Worm (Caenorhabditis elegans) whole organism, L4/young adult: ENCODE results near the gene rpl-16.

Experiments
- dao-5 ChIP-seq: sonication (generic microtip); optimal IDR thresholded peaks from 2 replicates; lab custom pipeline; 2016; ENCODE audit warnings: missing genotype, missing genetic modification characterization, moderate library complexity, missing compliant biosample characterization
- him-1 ChIP-seq: sonication (generic microtip); optimal IDR thresholded peaks from 2 replicates; lab custom pipeline; 2016; ENCODE audit warnings: missing genotype, missing genetic modification reagents, missing genetic modification characterization, missing compliant biosample characterization

DNA sequence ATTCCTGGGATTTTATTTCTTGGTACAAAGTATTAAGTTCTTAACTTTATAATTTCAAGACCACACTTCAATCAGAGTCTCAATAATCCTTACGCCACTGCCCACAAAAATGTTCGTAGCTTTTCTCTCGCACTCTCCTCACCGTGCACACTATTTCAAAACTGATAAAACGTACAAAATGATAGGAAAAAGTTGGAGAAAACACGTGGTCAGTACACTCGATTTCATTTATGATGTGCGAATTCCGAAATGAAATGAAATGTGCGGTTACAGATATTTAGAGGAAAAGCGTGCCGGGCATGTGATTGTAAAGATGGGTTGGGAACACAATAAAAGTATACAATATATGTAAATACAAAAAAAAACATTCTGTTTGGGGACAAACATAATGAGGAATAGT lies 17.0 kb upstream of the rpl-16 start:
- TF ChIP-seq him-1 (tag; lab: Kevin White, UChicago) (no peak), dao-5 (tag; lab: Kevin White, UChicago) (no peak)
